Fruit fly (Drosophila melanogaster): Measurements from ENCODE around the gene CG14294.
A peak's percentile ranks its signal among the peaks of the same experiment; 100 is the strongest.

The CG14294 gene

DNA sequence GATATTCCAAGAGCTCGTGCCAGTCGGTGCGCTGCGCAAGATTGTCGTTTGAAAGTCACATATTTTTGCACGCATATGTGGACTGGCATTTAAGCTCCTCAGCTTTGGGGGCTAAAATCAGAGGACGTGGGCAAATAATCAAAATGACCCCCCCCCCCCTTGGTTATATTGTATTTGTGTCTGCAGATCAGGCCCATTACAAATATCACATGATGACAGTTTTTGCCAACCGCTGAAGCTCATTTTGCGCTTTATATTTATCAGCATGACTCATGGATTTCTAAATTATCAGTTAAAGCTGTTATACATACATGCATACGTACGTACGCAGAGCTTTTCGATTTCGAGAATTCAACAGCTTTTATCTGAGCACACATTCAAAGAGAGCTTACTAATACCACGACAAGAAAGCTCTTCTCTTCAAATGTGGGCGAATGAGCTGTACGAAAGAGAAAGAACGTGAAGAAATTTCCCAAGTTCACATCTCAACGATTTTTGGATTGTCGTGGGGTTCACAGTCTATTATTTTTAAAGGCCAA is 14.7 kb upstream of the CG14294 start (continued):
- TF ChIP-seq ewg (GFP tag; optimal IDR thresholded peaks at IDR 0.05) (no peak), BEAF-32 (GFP tag; optimal IDR thresholded peaks at IDR 0.05) (no peak), pros (GFP tag; optimal IDR thresholded peaks at IDR 0.05) (no peak), dysf (GFP tag; IDR thresholded peaks at IDR 0.05) (no peak), B-H2 (GFP tag; optimal IDR thresholded peaks at IDR 0.05) (peak; percentile 57), schlank (tag; optimal IDR thresholded peaks at IDR 0.05) (no peak), CG15269 (tag; optimal IDR thresholded peaks at IDR 0.05) (peak; percentile 44), crol (GFP tag; IDR thresholded peaks at IDR 0.05) (peak; percentile 46; the same call in 1 of the 2 replicates), btn (GFP tag; optimal IDR thresholded peaks at IDR 0.05) (no peak), Med (GFP tag) (peak; percentile 60), Scr (GFP tag; IDR thresholded peaks at IDR 0.05; ENCODE audit: partially characterized antibody) (no peak), sim (GFP tag; IDR thresholded peaks at IDR 0.05) (no peak), Nf-YA (GFP tag; IDR thresholded peaks at IDR 0.05) (no peak), Rx (GFP tag; IDR thresholded peaks at IDR 0.05) (no peak), Opbp (GFP tag; IDR thresholded peaks at IDR 0.05; ENCODE audit: partially characterized antibody) (no peak), gsb (GFP tag; IDR thresholded peaks at IDR 0.05) (no peak), Camta (GFP tag; optimal IDR thresholded peaks at IDR 0.05) (no peak), odd (GFP tag; optimal IDR thresholded peaks at IDR 0.05) (peak; percentile 14), sr (GFP tag; IDR thresholded peaks at IDR 0.05) (no peak), caup (GFP tag; optimal IDR thresholded peaks at IDR 0.05; ENCODE audit: severe bottlenecking) (peak; percentile 45), zen2 (GFP tag; IDR thresholded peaks at IDR 0.05; ENCODE audit: partially characterized antibody) (no peak), sd (tag; optimal IDR thresholded peaks at IDR 0.05) (peak; percentile 83), corto (GFP tag; optimal IDR thresholded peaks at IDR 0.05) (peak; percentile 72), da (GFP tag; optimal IDR thresholded peaks at IDR 0.05) (no peak), CG9817 (tag; optimal IDR thresholded peaks at IDR 0.05) (no peak), Sox100B (GFP tag; optimal IDR thresholded peaks at IDR 0.05) (no peak), chinmo (GFP tag; IDR thresholded peaks at IDR 0.05; ENCODE audit: partially characterized antibody) (peak; percentile 93; the same call in 3 of the 4 replicates), CG2712 (tag; optimal IDR thresholded peaks at IDR 0.05) (no peak), CG2678 (tag; optimal IDR thresholded peaks at IDR 0.05) (peak; percentile 45), TFAM (GFP tag; optimal IDR thresholded peaks at IDR 0.05) (no peak), ham (GFP tag; IDR thresholded peaks at IDR 0.05) (no peak), CrebB (tag; optimal IDR thresholded peaks at IDR 0.05) (peak; percentile 32), gt (GFP tag; IDR thresholded peaks at IDR 0.05) (no peak), CG30431 (GFP tag; optimal IDR thresholded peaks at IDR 0.05) (no peak), fu2 (GFP tag; optimal IDR thresholded peaks at IDR 0.05) (no peak), vvl (GFP tag; IDR thresholded peaks at IDR 0.05) (peak; percentile 21; the same call in 1 of the 2 replicates), br (optimal IDR thresholded peaks at IDR 0.05) (no peak), Bdp1 (GFP tag; optimal IDR thresholded peaks at IDR 0.05) (no peak), Usf (GFP tag; optimal IDR thresholded peaks at IDR 0.05) (no peak), Gug (GFP tag; IDR thresholded peaks at IDR 0.05) (no peak), Sry-δ (GFP tag; optimal IDR thresholded peaks at IDR 0.05) (peak; percentile 2), CG10366 (GFP tag; IDR thresholded peaks at IDR 0.05) (no peak), CG8924 (tag; optimal IDR thresholded peaks at IDR 0.05) (no peak), z (GFP tag; IDR thresholded peaks at IDR 0.05) (no peak), Ptx1 (GFP tag; IDR thresholded peaks at IDR 0.05) (no peak), CG12942 (GFP tag; optimal IDR thresholded peaks at IDR 0.05) (no peak), CG15073 (GFP tag; optimal IDR thresholded peaks at IDR 0.05) (no peak), abd-A (tag; optimal IDR thresholded peaks at IDR 0.05) (peak; percentile 84), pfk (GFP tag; optimal IDR thresholded peaks at IDR 0.05) (no peak), zfh1 (GFP tag; IDR thresholded peaks at IDR 0.05) (no peak), CG9437 (GFP tag; optimal IDR thresholded peaks at IDR 0.05) (no peak)

All from whole organism, embryonic.